Worm (Caenorhabditis elegans) whole organism, early embryonic: ENCODE measurements around the gene C16C10.1.

Source experiments
- B0310.2 ChIP-seq: sonication (generic microtip); optimal IDR thresholded peaks from 2 replicates; lab custom pipeline; 2016; ENCODE audit warnings: mild to moderate bottlenecking, missing genetic modification characterization, missing compliant biosample characterization
- F13C5.2 ChIP-seq: sonication (generic microtip); optimal IDR thresholded peaks from 2 replicates; lab custom pipeline; 2017; ENCODE audit warnings: mild to moderate bottlenecking, missing genetic modification characterization, inconsistent platforms, missing compliant biosample characterization
- aly-1 ChIP-seq: sonication (generic microtip); optimal IDR thresholded peaks from 2 replicates; lab custom pipeline; 2016; ENCODE audit warnings: missing genetic modification characterization, missing compliant biosample characterization
- ama-1 ChIP-seq: fragments of 150-350 bp; optimal IDR thresholded peaks from 2 replicates; lab custom pipeline; 2014
- ceh-13 ChIP-seq: fragments of 200-800 bp; sonication (Bioruptor generic); optimal IDR thresholded peaks from 2 replicates; lab custom pipeline; 2018; ENCODE audit warnings: mild to moderate bottlenecking, missing genetic modification characterization, missing compliant biosample characterization
- ceh-36 ChIP-seq: sonication (generic microtip); optimal IDR thresholded peaks from 2 replicates; lab custom pipeline; 2016; ENCODE audit warnings: missing genetic modification characterization, inconsistent platforms, missing compliant biosample characterization
- ets-7 ChIP-seq: sonication (generic microtip); optimal IDR thresholded peaks from 2 replicates; lab custom pipeline; 2016; ENCODE audit warnings: missing genotype, missing genetic modification characterization, missing compliant biosample characterization
- flt-1 ChIP-seq: fragments of 200-800 bp; sonication (Bioruptor generic); IDR thresholded peaks from 2 replicates; pipeline ENCODE4 v1.3.6; 2022; ENCODE audit warnings: missing genetic modification characterization, missing compliant biosample characterization
- hmbx-1 ChIP-seq: sonication (generic microtip); optimal IDR thresholded peaks from 2 replicates; lab custom pipeline; 2016; ENCODE audit warnings: mild to moderate bottlenecking, missing genetic modification characterization, missing compliant biosample characterization
- hmg-4 ChIP-seq: fragments of 200-800 bp; sonication (Bioruptor generic); optimal IDR thresholded peaks from 2 replicates; lab custom pipeline; 2018; ENCODE audit warnings: mild to moderate bottlenecking, missing genetic modification characterization, missing compliant biosample characterization
- hnd-1 ChIP-seq: sonication (generic microtip); optimal IDR thresholded peaks from 2 replicates; lab custom pipeline; 2016; ENCODE audit warnings: missing genetic modification characterization, missing compliant biosample characterization
- pes-1 ChIP-seq: fragments of 200-800 bp; sonication (Bioruptor generic); IDR thresholded peaks from 2 replicates; pipeline ENCODE4 v1.3.6; 2022; ENCODE audit warnings: missing genetic modification reagents, missing genetic modification characterization, missing compliant biosample characterization
- scrt-1 ChIP-seq: fragments of 200-800 bp; sonication (Bioruptor generic); IDR thresholded peaks from 2 replicates; pipeline ENCODE4 v1.3.6; 2022; ENCODE audit warnings: missing genetic modification characterization, missing compliant biosample characterization
- sea-1 ChIP-seq: fragments of 200-800 bp; sonication (Bioruptor generic); conservative IDR thresholded peaks from 2 replicates; pipeline ENCODE4 v1.3.6; 2022; ENCODE audit warnings: missing genetic modification characterization, missing compliant biosample characterization
- tbx-11 ChIP-seq: fragments of 200-800 bp; sonication (Bioruptor generic); IDR thresholded peaks from 2 replicates; pipeline ENCODE4 v1.3.6; 2022; ENCODE audit warnings: missing genetic modification characterization, missing compliant biosample characterization
- tbx-37 ChIP-seq: fragments of 200-800 bp; sonication (Bioruptor generic); conservative IDR thresholded peaks from 2 replicates; pipeline ENCODE4 v1.3.6; 2022; ENCODE audit warnings: missing genetic modification reagents, missing genetic modification characterization, missing compliant biosample characterization
- tra-4 ChIP-seq: sonication (generic microtip); optimal IDR thresholded peaks from 2 replicates; lab custom pipeline; 2017; ENCODE audit warnings: missing genetic modification characterization, missing compliant biosample characterization

Gene C16C10.1

ce11 chrIII:4181338-4181737 is at the start of gene C16C10.1:
Gene C16C10.1, minus strand, starts transcription at chrIII:4181438.
- TF ChIP-seq aly-1 (no peak), tbx-11 (no peak)

ce11 chrIII:4230092-4230491 is 48.9 kb upstream of the C16C10.1 start:
- no peak for TF ChIP-seq flt-1 (GFP tag; lab: Robert Waterston, UW)
- no peak for TF ChIP-seq aly-1
- TF ChIP-seq hmg-4 = no peak
- no peak for TF ChIP-seq F13C5.2 (tag; lab: Kevin White, UChicago)
- TF ChIP-seq hnd-1 = no peak
- TF ChIP-seq ceh-13 (GFP tag; lab: Kevin White, UChicago) = no peak
- TF ChIP-seq B0310.2 (tag; lab: Kevin White, UChicago) = no peak
- TF ChIP-seq ama-1 (lab: Kevin White, UChicago) = no peak
- no peak for TF ChIP-seq ceh-36 (tag; lab: Kevin White, UChicago)

ce11 chrIII:4228841-4229240 is 47.6 kb upstream of the C16C10.1 start, which contains the start of gene F43C1.5:
Gene F43C1.5, plus strand, starts transcription at chrIII:4229141.
- no peak for TF ChIP-seq hmbx-1 (tag; lab: Kevin White, UChicago)
- no peak for TF ChIP-seq aly-1
- TF ChIP-seq tbx-11 = no peak

- TF ChIP-seq ceh-36 (tag; lab: Kevin White, UChicago) (no peak), sea-1 (GFP tag; lab: Robert Waterston, UW) (no peak), hnd-1 (no peak), hmbx-1 (tag; lab: Kevin White, UChicago) (no peak), ets-7 (tag; lab: Kevin White, UChicago) (no peak), flt-1 (GFP tag; lab: Robert Waterston, UW) (no peak), tra-4 (tag; lab: Kevin White, UChicago) (no peak), B0310.2 (tag; lab: Kevin White, UChicago) (no peak), scrt-1 (GFP tag; lab: Robert Waterston, UW) (no peak)
These were observed 46.8 kb upstream of the C16C10.1 start, which contains the start of gene mpk-1 for ce11 chrIII:4228008-4228407. Gene mpk-1, minus strand, starts transcription at chrIII:4228108.

- TF ChIP-seq hnd-1 (no peak), scrt-1 (GFP tag; lab: Robert Waterston, UW) (no peak), pes-1 (GFP tag; lab: Robert Waterston, UW) (no peak), ama-1 (lab: Kevin White, UChicago) (no peak), ceh-13 (GFP tag; lab: Kevin White, UChicago) (no peak), ets-7 (tag; lab: Kevin White, UChicago) (no peak), aly-1 (no peak), ceh-36 (tag; lab: Kevin White, UChicago) (no peak), flt-1 (GFP tag; lab: Robert Waterston, UW) (no peak), tbx-11 (no peak), tbx-37 (GFP tag; lab: Robert Waterston, UW) (no peak), F13C5.2 (tag; lab: Kevin White, UChicago) (no peak)
These were observed 46.1 kb upstream of the C16C10.1 start for ce11 chrIII:4227363-4227762.

- no peak for TF ChIP-seq sea-1 (GFP tag; lab: Robert Waterston, UW)
- no peak for TF ChIP-seq tbx-11
- no peak for TF ChIP-seq ama-1 (lab: Kevin White, UChicago)
- TF ChIP-seq hmbx-1 (tag; lab: Kevin White, UChicago) = no peak
- TF ChIP-seq ets-7 (tag; lab: Kevin White, UChicago) = no peak
- no peak for TF ChIP-seq hmg-4
- no peak for TF ChIP-seq scrt-1 (GFP tag; lab: Robert Waterston, UW)
These were observed 43.5 kb upstream of the C16C10.1 start for ce11 chrIII:4224722-4225121.

- TF ChIP-seq F13C5.2 (tag; lab: Kevin White, UChicago) = peak; percentile 42
- peak; percentile 70 for TF ChIP-seq hmg-4
- TF ChIP-seq pes-1 (GFP tag; lab: Robert Waterston, UW) = no peak
These were observed 42.5 kb upstream of the C16C10.1 start for ce11 chrIII:4223668-4224127.

- TF ChIP-seq pes-1 (GFP tag; lab: Robert Waterston, UW) = no peak
- no peak for TF ChIP-seq hmbx-1 (tag; lab: Kevin White, UChicago)
- no peak for TF ChIP-seq hmg-4
- no peak for TF ChIP-seq flt-1 (GFP tag; lab: Robert Waterston, UW)
- no peak for TF ChIP-seq ceh-36 (tag; lab: Kevin White, UChicago)
- no peak for TF ChIP-seq hnd-1
- no peak for TF ChIP-seq aly-1
- no peak for TF ChIP-seq ama-1 (lab: Kevin White, UChicago)
- TF ChIP-seq tbx-11 = no peak
- TF ChIP-seq scrt-1 (GFP tag; lab: Robert Waterston, UW) = no peak
- TF ChIP-seq sea-1 (GFP tag; lab: Robert Waterston, UW) = no peak
These were observed 40.3 kb upstream of the C16C10.1 start for ce11 chrIII:4221527-4221926.

- TF ChIP-seq pes-1 (GFP tag; lab: Robert Waterston, UW) (no peak), ets-7 (tag; lab: Kevin White, UChicago) (no peak), tra-4 (tag; lab: Kevin White, UChicago) (no peak), sea-1 (GFP tag; lab: Robert Waterston, UW) (no peak)
These were observed 39.6 kb upstream of the C16C10.1 start for ce11 chrIII:4220864-4221263.
